Worm (Caenorhabditis elegans) whole organism, young adult: Measurements from ENCODE around the gene luc-7L3.

Source experiments
- B0019.2 ChIP-seq: fragments of 200-800 bp; sonication (Bioruptor generic); conservative IDR thresholded peaks from 2 replicates; pipeline ENCODE4 v1.3.6; 2022; ENCODE audit warnings: missing genetic modification reagents, missing genetic modification characterization, missing compliant biosample characterization
- B0261.1 ChIP-seq: sonication (generic microtip); optimal IDR thresholded peaks from 2 replicates; lab custom pipeline; 2016; ENCODE audit warnings: mild to moderate bottlenecking, missing genetic modification characterization, moderate library complexity, missing compliant biosample characterization
- B0336.3 ChIP-seq: fragments of 200-800 bp; sonication (Bioruptor generic); IDR thresholded peaks from 2 replicates; pipeline ENCODE4 v1.3.6; 2022; ENCODE audit warnings: missing genetic modification characterization, missing compliant biosample characterization
- F10E7.11 ChIP-seq: sonication (generic microtip); optimal IDR thresholded peaks from 2 replicates; lab custom pipeline; 2017; ENCODE audit warnings: mild to moderate bottlenecking, missing genetic modification characterization, moderate library complexity, missing compliant biosample characterization
- F33H1.4 ChIP-seq: fragments of 200-800 bp; sonication (Bioruptor generic); IDR thresholded peaks from 2 replicates; pipeline ENCODE4 v1.3.6; 2022; ENCODE audit warnings: missing genetic modification reagents, missing genetic modification characterization, missing compliant biosample characterization
- F39B2.1 ChIP-seq: fragments of 200-800 bp; sonication (Bioruptor generic); IDR thresholded peaks from 2 replicates; pipeline ENCODE4 v1.3.6; 2022; ENCODE audit warnings: missing genetic modification reagents, missing genetic modification characterization, missing compliant biosample characterization
- F52B5.7 ChIP-seq: sonication (generic microtip); optimal IDR thresholded peaks from 2 replicates; lab custom pipeline; 2016; ENCODE audit warnings: mild to moderate bottlenecking, missing genetic modification characterization, missing compliant biosample characterization
- F57A8.1 ChIP-seq: fragments of 200-800 bp; sonication (Bioruptor generic); optimal IDR thresholded peaks from 2 replicates; lab custom pipeline; 2018; ENCODE audit warnings: mild to moderate bottlenecking, missing genetic modification characterization, moderate library complexity, missing compliant biosample characterization
- K11D2.4 ChIP-seq: fragments of 200-800 bp; sonication (Bioruptor generic); IDR thresholded peaks from 2 replicates; pipeline ENCODE4 v1.3.6; 2022; ENCODE audit warnings: missing genetic modification reagents, missing genetic modification characterization, missing compliant biosample characterization
- K12H6.12 ChIP-seq: fragments of 200-800 bp; sonication (Bioruptor generic); optimal IDR thresholded peaks from 2 replicates; lab custom pipeline; 2018; ENCODE audit warnings: mild to moderate bottlenecking, missing genetic modification characterization, missing compliant biosample characterization
- T07F8.4 ChIP-seq: sonication (generic microtip); optimal IDR thresholded peaks from 2 replicates; lab custom pipeline; 2016; ENCODE audit warnings: mild to moderate bottlenecking, missing genetic modification characterization, moderate library complexity, missing compliant biosample characterization
- Y53F4B.3 ChIP-seq: fragments of 200-800 bp; sonication (Bioruptor generic); IDR thresholded peaks from 2 replicates; pipeline ENCODE4 v1.3.6; 2022; ENCODE audit warnings: missing genetic modification reagents, missing genetic modification characterization, missing compliant biosample characterization
- Y53G8AR.9 ChIP-seq: fragments of 200-800 bp; sonication (Bioruptor generic); conservative IDR thresholded peaks from 2 replicates; pipeline ENCODE4 v1.3.6; 2022; ENCODE audit warnings: missing genetic modification reagents, missing genetic modification characterization, missing compliant biosample characterization
- ZK185.1 ChIP-seq: sonication (generic microtip); optimal IDR thresholded peaks from 2 replicates; lab custom pipeline; 2016; ENCODE audit warnings: mild to moderate bottlenecking, missing genetic modification characterization, missing compliant biosample characterization; ENCODE audit not compliant: poor library complexity, severe bottlenecking
- ama-1 ChIP-seq, 3 experiments: fragments of 150-350 bp in 1 of 3; sonication (generic microtip) in 2 of 3; optimal IDR thresholded peaks; 2 replicates each; lab custom pipeline; 2014 to 2018; ENCODE audit warnings: missing biosample characterization in 2 of 3, missing genetic modification characterization in 2 of 3, missing genetic modification reagents in 2 of 3
- aptf-2 ChIP-seq: fragments of 200-800 bp; sonication (Bioruptor generic); conservative IDR thresholded peaks from 2 replicates; pipeline ENCODE4 v1.3.6; 2022; ENCODE audit warnings: missing genetic modification reagents, missing genetic modification characterization, missing compliant biosample characterization
- attf-5 ChIP-seq: fragments of 200-800 bp; sonication (Bioruptor generic); optimal IDR thresholded peaks from 2 replicates; lab custom pipeline; 2018; ENCODE audit warnings: mild to moderate bottlenecking, missing genetic modification characterization, missing compliant biosample characterization
- cebp-2 ChIP-seq: fragments of 200-800 bp; sonication (Bioruptor generic); IDR thresholded peaks from 2 replicates; pipeline ENCODE4 v1.3.6; 2022; ENCODE audit warnings: missing genetic modification characterization, missing compliant biosample characterization
- dpff-1 ChIP-seq: sonication (generic microtip); optimal IDR thresholded peaks from 2 replicates; lab custom pipeline; 2017; ENCODE audit warnings: mild to moderate bottlenecking, missing genetic modification characterization, missing compliant biosample characterization
- dpl-1 ChIP-seq: fragments of 150-350 bp; optimal IDR thresholded peaks from 2 replicates; lab custom pipeline; 2014; ENCODE audit warnings: missing biosample characterization, missing genetic modification reagents, missing genetic modification characterization
- efl-1 ChIP-seq: fragments of 150-350 bp; optimal IDR thresholded peaks from 2 replicates; lab custom pipeline; 2014; ENCODE audit warnings: missing biosample characterization, missing genetic modification reagents, missing genetic modification characterization
- egl-18 ChIP-seq: fragments of 200-800 bp; sonication (Bioruptor generic); IDR thresholded peaks from 2 replicates; pipeline ENCODE4 v1.3.6; 2022; ENCODE audit warnings: missing genetic modification reagents, missing genetic modification characterization, missing compliant biosample characterization
- egrh-3 ChIP-seq: fragments of 200-800 bp; sonication (Bioruptor generic); IDR thresholded peaks from 2 replicates; pipeline ENCODE4 v1.3.6; 2022; ENCODE audit warnings: missing genetic modification reagents, missing genetic modification characterization, missing compliant biosample characterization
- gei-17 ChIP-seq: fragments of 200-800 bp; sonication (Bioruptor generic); optimal IDR thresholded peaks from 2 replicates; lab custom pipeline; 2018; ENCODE audit warnings: mild to moderate bottlenecking, missing genetic modification characterization, missing compliant biosample characterization
- hmg-20 ChIP-seq: fragments of 200-800 bp; sonication (Bioruptor generic); IDR thresholded peaks from 2 replicates; pipeline ENCODE4 v1.3.6; 2022; ENCODE audit warnings: missing genetic modification reagents, missing genetic modification characterization, missing compliant biosample characterization
- lin-35 ChIP-seq, 3 experiments: fragments of 150-350 bp in 2 of 3; sonication (generic microtip) in 1 of 3; optimal IDR thresholded peaks; 2 replicates each; lab custom pipeline; 2014 to 2018; ENCODE audit warnings: missing biosample characterization in 3 of 3, missing genetic modification characterization in 3 of 3, missing genetic modification reagents in 3 of 3
- madf-6 ChIP-seq: fragments of 200-800 bp; sonication (Bioruptor generic); IDR thresholded peaks from 2 replicates; pipeline ENCODE4 v1.3.6; 2022; ENCODE audit warnings: missing genetic modification reagents, missing genetic modification characterization, missing compliant biosample characterization
- mxl-1 ChIP-seq: sonication (generic microtip); optimal IDR thresholded peaks from 2 replicates; lab custom pipeline; 2016; ENCODE audit warnings: missing genetic modification characterization, missing compliant biosample characterization
- nhr-80 ChIP-seq: sonication (generic microtip); optimal IDR thresholded peaks from 2 replicates; lab custom pipeline; 2016; ENCODE audit warnings: missing genetic modification characterization, missing compliant biosample characterization
- pha-4 ChIP-seq: fragments of 150-350 bp; sonication (generic microtip); optimal IDR thresholded peaks from 2 replicates; lab custom pipeline; 2014; ENCODE audit warnings: missing biosample characterization, missing genetic modification reagents, missing genetic modification characterization
- rcor-1 ChIP-seq: fragments of 200-800 bp; sonication (Bioruptor generic); IDR thresholded peaks from 2 replicates; pipeline ENCODE4 v1.3.6; 2022; ENCODE audit warnings: missing genetic modification reagents, missing genetic modification characterization, missing compliant biosample characterization
- repo-1 ChIP-seq: sonication (generic microtip); optimal IDR thresholded peaks from 2 replicates; lab custom pipeline; 2017; ENCODE audit warnings: mild to moderate bottlenecking, missing genetic modification characterization, missing compliant biosample characterization
- somi-1 ChIP-seq: fragments of 200-800 bp; sonication (Bioruptor generic); optimal IDR thresholded peaks from 2 replicates; lab custom pipeline; 2018; ENCODE audit warnings: mild to moderate bottlenecking, missing genetic modification characterization, missing compliant biosample characterization
- sptf-2 ChIP-seq: fragments of 200-800 bp; sonication (Bioruptor generic); optimal IDR thresholded peaks from 2 replicates; lab custom pipeline; 2018; ENCODE audit warnings: mild to moderate bottlenecking, missing genetic modification characterization, missing compliant biosample characterization
- tbx-9 ChIP-seq: sonication (generic microtip); optimal IDR thresholded peaks from 2 replicates; lab custom pipeline; 2016; ENCODE audit warnings: borderline replicate concordance, missing genetic modification characterization, inconsistent platforms, missing compliant biosample characterization
- unc-62 ChIP-seq: fragments of 150-350 bp; optimal IDR thresholded peaks from 2 replicates; lab custom pipeline; 2014; ENCODE audit warnings: missing biosample characterization, missing genetic modification reagents, missing genetic modification characterization
- xnd-1 ChIP-seq: sonication (generic microtip); optimal IDR thresholded peaks from 2 replicates; lab custom pipeline; 2016; ENCODE audit warnings: missing genotype, missing genetic modification reagents, missing genetic modification characterization, missing compliant biosample characterization
- ztf-28 ChIP-seq: fragments of 200-800 bp; sonication (Bioruptor generic); IDR thresholded peaks from 2 replicates; pipeline ENCODE4 v1.3.6; 2022; ENCODE audit warnings: missing genetic modification reagents, missing genetic modification characterization, missing compliant biosample characterization
- ztf-3 ChIP-seq: fragments of 200-800 bp; sonication (Bioruptor generic); optimal IDR thresholded peaks from 2 replicates; lab custom pipeline; 2018; ENCODE audit warnings: mild to moderate bottlenecking, missing genetic modification characterization, missing compliant biosample characterization

luc-7L3 gene

ce11 chrII:57370-57769, 40.5 kb downstream of the luc-7L3 start, which contains the start of gene ascc-1:
Gene ascc-1, plus strand, starts transcription at chrII:57670.
- TF ChIP-seq unc-62 (no peak), lin-35 (GFP tag; optimal IDR thresholded peaks at IDR 0.05; lab: Kevin White, UChicago) (no peak), pha-4 (tag; lab: Kevin White, UChicago) (no peak), xnd-1 (tag; lab: Kevin White, UChicago) (no peak), ama-1 (optimal IDR thresholded peaks at IDR 0.05; lab: Kevin White, UChicago) (no peak), ama-1 (GFP tag; optimal IDR thresholded peaks at IDR 0.05; lab: Kevin White, UChicago) (no peak), dpff-1 (tag; lab: Kevin White, UChicago) (no peak), ztf-28 (GFP tag; lab: Robert Waterston, UW) (no peak)

- no peak for TF ChIP-seq egl-18
- no peak for TF ChIP-seq ZK185.1
- TF ChIP-seq B0261.1 (tag; lab: Kevin White, UChicago): no peak
- TF ChIP-seq B0019.2 (GFP tag; lab: Robert Waterston, UW): no peak
- TF ChIP-seq sptf-2 (GFP tag; lab: Kevin White, UChicago): no peak
- no peak for TF ChIP-seq mxl-1 (tag; lab: Kevin White, UChicago)
- no peak for TF ChIP-seq F57A8.1 (GFP tag; lab: Kevin White, UChicago)
- no peak for TF ChIP-seq madf-6 (GFP tag; lab: Robert Waterston, UW)
- no peak for TF ChIP-seq somi-1 (GFP tag; lab: Kevin White, UChicago)
- no peak for TF ChIP-seq nhr-80 (tag; lab: Kevin White, UChicago)
- no peak for TF ChIP-seq rcor-1 (GFP tag; lab: Robert Waterston, UW)
- no peak for TF ChIP-seq aptf-2 (GFP tag; lab: Robert Waterston, UW)
- no peak for TF ChIP-seq F33H1.4 (GFP tag; lab: Robert Waterston, UW)
- TF ChIP-seq Y53G8AR.9 (GFP tag; lab: Robert Waterston, UW): no peak
- no peak for TF ChIP-seq cebp-2 (GFP tag; lab: Robert Waterston, UW)
- TF ChIP-seq dpl-1 (GFP tag; lab: Kevin White, UChicago): no peak
- no peak for TF ChIP-seq F10E7.11 (tag; lab: Kevin White, UChicago)
- no peak for TF ChIP-seq K12H6.12 (tag; lab: Kevin White, UChicago)
- no peak for TF ChIP-seq T07F8.4 (tag; lab: Kevin White, UChicago)
- TF ChIP-seq, all 124 proteins: peak for 0
Measured at ce11 chrII:55204-55603, 42.6 kb downstream of the luc-7L3 start, which contains the start of gene tre-5. Gene tre-5, minus strand, starts transcription at chrII:55304.

- TF ChIP-seq repo-1 (tag; lab: Kevin White, UChicago): no peak
- TF ChIP-seq madf-6 (GFP tag; lab: Robert Waterston, UW): 0 out of 2 replicates have a peak, but pooled peaks have one; percentile 23
Measured at ce11 chrII:51352-51751, 46.5 kb downstream of the luc-7L3 start, which contains the start of gene sptl-1. Gene sptl-1, plus strand, starts transcription at chrII:51652.

ce11 chrII:50862-51261, 47.0 kb downstream of the luc-7L3 start:
- TF ChIP-seq hmg-20 (no peak), attf-5 (GFP tag; lab: Kevin White, UChicago) (peak; percentile 32), nhr-80 (tag; lab: Kevin White, UChicago) (peak; percentile 35), sptf-2 (GFP tag; lab: Kevin White, UChicago) (no peak)

ce11 chrII:47280-47679, 50.5 kb downstream of the luc-7L3 start, which contains the start of gene C23H3.5:
Gene C23H3.5, plus strand, starts transcription at chrII:47580.
- TF ChIP-seq efl-1 (no peak), pha-4 (tag; lab: Kevin White, UChicago) (no peak), B0336.3 (GFP tag; lab: Robert Waterston, UW) (no peak), F52B5.7 (tag; lab: Kevin White, UChicago) (no peak), madf-6 (GFP tag; lab: Robert Waterston, UW) (no peak), K11D2.4 (GFP tag; lab: Robert Waterston, UW) (no peak), Y53F4B.3 (no peak), F33H1.4 (GFP tag; lab: Robert Waterston, UW) (no peak), ztf-3 (no peak), gei-17 (GFP tag; lab: Kevin White, UChicago) (no peak), tbx-9 (tag; lab: Kevin White, UChicago) (no peak), egrh-3 (GFP tag; lab: Robert Waterston, UW) (no peak), F39B2.1 (GFP tag; lab: Robert Waterston, UW) (no peak), sptf-2 (GFP tag; lab: Kevin White, UChicago) (no peak)
